Fruit fly (Drosophila melanogaster) whole organism, embryonic: ENCODE measurements around the gene Fer3.
A peak's percentile ranks its signal among the peaks of the same experiment; 100 is the strongest.

Experiments
- Bgb ChIP-seq: fragments of 200-800 bp; sonication (Bioruptor generic); IDR thresholded peaks from 2 replicates; pipeline ENCODE4 v1.3.6; 2022; ENCODE audit warnings: missing biosample characterization, missing genetic modification characterization; ENCODE audit not compliant: partially characterized antibody
- CG10959 ChIP-seq: fragments of 200-800 bp; sonication (Bioruptor generic); IDR thresholded peaks from 2 replicates; pipeline ENCODE4 v1.3.6; 2022; ENCODE audit warnings: missing biosample characterization, missing genetic modification characterization
- CG11247 ChIP-seq: fragments of 200-800 bp; sonication (Bioruptor generic); IDR thresholded peaks from 2 replicates; pipeline ENCODE4 v1.3.6; 2022; ENCODE audit warnings: missing biosample characterization, missing genetic modification characterization
- CG11398 ChIP-seq: fragments of 200-800 bp; sonication (Bioruptor generic); optimal IDR thresholded peaks from 2 replicates; lab custom pipeline; 2016; ENCODE audit warnings: missing biosample characterization, missing genetic modification characterization
- CG11504 ChIP-seq: fragments of 200-800 bp; sonication (Bioruptor generic); optimal IDR thresholded peaks from 3 replicates; lab custom pipeline; 2019; ENCODE audit warnings: missing biosample characterization, mild to moderate bottlenecking, missing genetic modification characterization, moderate library complexity
- CG12769 ChIP-seq: fragments of 200-800 bp; sonication (Bioruptor generic); optimal IDR thresholded peaks from 2 replicates; lab custom pipeline; 2019; ENCODE audit warnings: missing biosample characterization, mild to moderate bottlenecking, missing genetic modification characterization, moderate library complexity
- CG13123 ChIP-seq: fragments of 200-800 bp; sonication (Bioruptor generic); optimal IDR thresholded peaks from 2 replicates; lab custom pipeline; 2016; ENCODE audit warnings: missing biosample characterization, missing genetic modification characterization
- CG13287 ChIP-seq: fragments of 200-800 bp; sonication (Bioruptor generic); IDR thresholded peaks from 2 replicates; pipeline ENCODE4 v1.3.6; 2022; ENCODE audit warnings: missing biosample characterization, missing genetic modification characterization; ENCODE audit not compliant: partially characterized antibody
- CG14014 ChIP-seq: fragments of 200-800 bp; sonication (Bioruptor generic); IDR thresholded peaks from 2 replicates; pipeline ENCODE4 v1.3.6; 2022; ENCODE audit warnings: missing biosample characterization, missing genetic modification characterization
- CG1602 ChIP-seq: fragments of 200-800 bp; sonication (Bioruptor generic); optimal IDR thresholded peaks from 3 replicates; lab custom pipeline; 2016; ENCODE audit warnings: missing biosample characterization, missing genetic modification characterization
- CG16813 ChIP-seq: fragments of 200-800 bp; sonication (Bioruptor generic); IDR thresholded peaks from 3 replicates; pipeline ENCODE4 v1.3.6; 2022; ENCODE audit warnings: missing biosample characterization, missing genetic modification characterization; ENCODE audit not compliant: partially characterized antibody
- CG17328 ChIP-seq: fragments of 200-800 bp; sonication (Bioruptor generic); IDR thresholded peaks from 2 replicates; pipeline ENCODE4 v1.3.6; 2022; ENCODE audit warnings: missing biosample characterization, missing genetic modification characterization
- CG18011 ChIP-seq: fragments of 200-800 bp; sonication (Bioruptor generic); optimal IDR thresholded peaks from 2 replicates; lab custom pipeline; 2017; ENCODE audit warnings: missing biosample characterization, missing genetic modification characterization, mild to moderate bottlenecking, moderate library complexity, missing genotype
- CG3847 ChIP-seq: fragments of 200-800 bp; sonication (Bioruptor generic); IDR thresholded peaks from 2 replicates; pipeline ENCODE4 v1.3.6; 2022; ENCODE audit warnings: missing biosample characterization, missing genetic modification characterization
- CG6254 ChIP-seq: fragments of 200-800 bp; sonication (Bioruptor generic); optimal IDR thresholded peaks from 3 replicates; lab custom pipeline; 2017; ENCODE audit warnings: mild to moderate bottlenecking, missing biosample characterization, missing genetic modification reagents, missing genetic modification characterization
- CG6813 ChIP-seq: fragments of 200-800 bp; sonication (Bioruptor generic); optimal IDR thresholded peaks from 2 replicates; lab custom pipeline; 2017; ENCODE audit warnings: missing biosample characterization, missing genetic modification characterization, mild to moderate bottlenecking, moderate library complexity, missing genetic modification reagents
- Chrac-16 ChIP-seq: fragments of 200-800 bp; sonication (Bioruptor generic); optimal IDR thresholded peaks from 3 replicates; lab custom pipeline; 2016; ENCODE audit warnings: missing biosample characterization, missing genetic modification characterization
- CkIIα-i1 ChIP-seq: fragments of 200-800 bp; sonication (Bioruptor generic); IDR thresholded peaks from 2 replicates; pipeline ENCODE4 v1.3.6; 2022; ENCODE audit warnings: missing biosample characterization, missing genetic modification characterization
- Fer1 ChIP-seq: fragments of 200-800 bp; sonication (Bioruptor generic); optimal IDR thresholded peaks from 2 replicates; lab custom pipeline; 2017; ENCODE audit warnings: missing biosample characterization, mild to moderate bottlenecking, missing genetic modification characterization
- Fer3 ChIP-seq: fragments of 200-800 bp; sonication (Bioruptor generic); optimal IDR thresholded peaks from 2 replicates; lab custom pipeline; 2018; ENCODE audit warnings: missing biosample characterization, mild to moderate bottlenecking, missing genetic modification characterization, moderate library complexity
- Gug ChIP-seq: fragments of 200-800 bp; sonication (Bioruptor generic); IDR thresholded peaks from 4 replicates; pipeline ENCODE4 v1.3.6; 2022; ENCODE audit warnings: missing biosample characterization, missing genetic modification characterization
- HLH3B ChIP-seq: fragments of 200-800 bp; sonication (Bioruptor generic); IDR thresholded peaks from 2 replicates; pipeline ENCODE4 v1.3.6; 2022; ENCODE audit warnings: missing biosample characterization, missing genetic modification characterization
- HLH54F ChIP-seq: fragments of 200-800 bp; sonication (Bioruptor generic); optimal IDR thresholded peaks from 3 replicates; lab custom pipeline; 2016; ENCODE audit warnings: missing biosample characterization, missing genetic modification characterization
- Hmr ChIP-seq: fragments of 200-800 bp; sonication (Bioruptor generic); optimal IDR thresholded peaks from 3 replicates; lab custom pipeline; 2017; ENCODE audit warnings: mild to moderate bottlenecking, missing biosample characterization, missing genetic modification reagents, missing genetic modification characterization
- Max ChIP-seq: fragments of 200-800 bp; sonication (Bioruptor generic); optimal IDR thresholded peaks from 2 replicates; lab custom pipeline; 2016; ENCODE audit warnings: missing biosample characterization, mild to moderate bottlenecking, missing genetic modification characterization
- Meics ChIP-seq: fragments of 200-800 bp; sonication (Bioruptor generic); optimal IDR thresholded peaks from 2 replicates; lab custom pipeline; 2017; ENCODE audit warnings: missing biosample characterization, mild to moderate bottlenecking, missing genetic modification characterization
- Oli ChIP-seq: fragments of 200-800 bp; sonication (Bioruptor generic); optimal IDR thresholded peaks from 2 replicates; lab custom pipeline; 2018; ENCODE audit warnings: missing biosample characterization, mild to moderate bottlenecking, missing genetic modification characterization, moderate library complexity
- Pdp1 ChIP-seq, 2 experiments: fragments of 200-800 bp; sonication (Bioruptor generic); optimal IDR thresholded peaks; 3 replicates each; lab custom pipeline; 2016; ENCODE audit warnings: missing biosample characterization in 2 of 2, missing genetic modification characterization in 2 of 2, mild to moderate bottlenecking in 1 of 2, moderate library complexity in 1 of 2
- Sry-β ChIP-seq: fragments of 200-800 bp; sonication (Bioruptor generic); optimal IDR thresholded peaks from 2 replicates; lab custom pipeline; 2018; ENCODE audit warnings: missing biosample characterization, mild to moderate bottlenecking, missing genetic modification characterization, moderate library complexity
- Usf ChIP-seq: fragments of 200-800 bp; sonication (Bioruptor generic); optimal IDR thresholded peaks from 2 replicates; lab custom pipeline; 2017; ENCODE audit warnings: missing genotype, missing biosample characterization, missing genetic modification characterization
- ato ChIP-seq: fragments of 200-800 bp; sonication (Bioruptor generic); IDR thresholded peaks from 2 replicates; pipeline ENCODE4 v1.3.6; 2022; ENCODE audit warnings: missing biosample characterization, missing genetic modification characterization; ENCODE audit not compliant: partially characterized antibody
- bigmax ChIP-seq: fragments of 200-800 bp; sonication (Bioruptor generic); optimal IDR thresholded peaks from 2 replicates; lab custom pipeline; 2018; ENCODE audit warnings: missing biosample characterization, mild to moderate bottlenecking, missing genetic modification characterization
- cato ChIP-seq: fragments of 200-800 bp; sonication (Bioruptor generic); optimal IDR thresholded peaks from 2 replicates; lab custom pipeline; 2016; ENCODE audit warnings: missing biosample characterization, missing genetic modification characterization, borderline replicate concordance
- crp ChIP-seq, 2 experiments: fragments of 200-800 bp; sonication (Bioruptor generic); optimal IDR thresholded peaks; 2 replicates in 1 of 2; 3 replicates in 1 of 2; lab custom pipeline; 2017; ENCODE audit warnings: missing biosample characterization in 2 of 2, missing genetic modification characterization in 2 of 2, mild to moderate bottlenecking in 1 of 2, moderate library complexity in 1 of 2
- cwo ChIP-seq: fragments of 200-800 bp; sonication (Bioruptor generic); optimal IDR thresholded peaks from 3 replicates; lab custom pipeline; 2017; ENCODE audit warnings: missing biosample characterization, missing genetic modification characterization, mild to moderate bottlenecking, moderate library complexity, missing genetic modification reagents
- ftz-f1 ChIP-seq: fragments of 200-800 bp; sonication (Bioruptor generic); optimal IDR thresholded peaks from 2 replicates; lab custom pipeline; 2016; ENCODE audit warnings: missing biosample characterization, missing genetic modification characterization
- gem ChIP-seq: fragments of 200-800 bp; sonication (Bioruptor generic); optimal IDR thresholded peaks from 2 replicates; lab custom pipeline; 2019; ENCODE audit warnings: missing biosample characterization, mild to moderate bottlenecking, missing genetic modification characterization, moderate library complexity
- lmd ChIP-seq: fragments of 200-800 bp; sonication (Bioruptor generic); IDR thresholded peaks from 2 replicates; pipeline ENCODE4 v1.3.6; 2022; ENCODE audit warnings: missing biosample characterization, missing genetic modification characterization
- nau ChIP-seq: fragments of 200-800 bp; sonication (Bioruptor generic); optimal IDR thresholded peaks from 3 replicates; lab custom pipeline; 2017; ENCODE audit warnings: missing biosample characterization, mild to moderate bottlenecking, missing genetic modification characterization, missing genetic modification reagents
- odd ChIP-seq: fragments of 200-800 bp; sonication (Bioruptor generic); optimal IDR thresholded peaks from 2 replicates; lab custom pipeline; 2017; ENCODE audit warnings: missing biosample characterization, mild to moderate bottlenecking, missing genetic modification characterization
- pb ChIP-seq: fragments of 200-800 bp; sonication (Bioruptor generic); optimal IDR thresholded peaks from 3 replicates; lab custom pipeline; 2016; ENCODE audit warnings: missing biosample characterization, missing genetic modification characterization
- ranshi ChIP-seq: fragments of 200-800 bp; sonication (Bioruptor generic); IDR thresholded peaks from 2 replicates; pipeline ENCODE4 v1.3.6; 2022; ENCODE audit warnings: missing biosample characterization, missing genetic modification characterization
- run ChIP-seq: fragments of 200-800 bp; sonication (Bioruptor generic); optimal IDR thresholded peaks from 3 replicates; lab custom pipeline; 2018; ENCODE audit warnings: missing biosample characterization, mild to moderate bottlenecking, missing genetic modification characterization
- shn ChIP-seq: fragments of 200-800 bp; sonication (Bioruptor generic); optimal IDR thresholded peaks from 3 replicates; lab custom pipeline; 2016; ENCODE audit warnings: missing biosample characterization, missing genetic modification characterization
- slou ChIP-seq: fragments of 200-800 bp; sonication (Bioruptor generic); optimal IDR thresholded peaks from 3 replicates; lab custom pipeline; 2016; ENCODE audit warnings: missing biosample characterization, missing genetic modification characterization
- stc ChIP-seq: fragments of 200-800 bp; sonication (Bioruptor generic); IDR thresholded peaks from 2 replicates; pipeline ENCODE4 v1.3.6; 2022; ENCODE audit warnings: missing biosample characterization, missing genetic modification characterization
- toy ChIP-seq: fragments of 200-800 bp; sonication (Bioruptor generic); IDR thresholded peaks from 2 replicates; pipeline ENCODE4 v1.3.6; 2022; ENCODE audit warnings: missing biosample characterization, missing genetic modification characterization
- ttk ChIP-seq: fragments of 200-800 bp; sonication (Bioruptor generic); IDR thresholded peaks from 2 replicates; pipeline ENCODE4 v2.1.2; 2022; ENCODE audit warnings: missing biosample characterization, missing genetic modification characterization
- zen2 ChIP-seq: fragments of 200-800 bp; sonication (Bioruptor generic); IDR thresholded peaks from 3 replicates; pipeline ENCODE4 v1.3.6; 2022; ENCODE audit warnings: missing biosample characterization, missing genetic modification characterization; ENCODE audit not compliant: partially characterized antibody
- zf30C ChIP-seq: fragments of 200-800 bp; sonication (Bioruptor generic); optimal IDR thresholded peaks from 3 replicates; lab custom pipeline; 2018; ENCODE audit warnings: missing biosample characterization, mild to moderate bottlenecking, missing genetic modification characterization

Fer3 gene

DNA sequence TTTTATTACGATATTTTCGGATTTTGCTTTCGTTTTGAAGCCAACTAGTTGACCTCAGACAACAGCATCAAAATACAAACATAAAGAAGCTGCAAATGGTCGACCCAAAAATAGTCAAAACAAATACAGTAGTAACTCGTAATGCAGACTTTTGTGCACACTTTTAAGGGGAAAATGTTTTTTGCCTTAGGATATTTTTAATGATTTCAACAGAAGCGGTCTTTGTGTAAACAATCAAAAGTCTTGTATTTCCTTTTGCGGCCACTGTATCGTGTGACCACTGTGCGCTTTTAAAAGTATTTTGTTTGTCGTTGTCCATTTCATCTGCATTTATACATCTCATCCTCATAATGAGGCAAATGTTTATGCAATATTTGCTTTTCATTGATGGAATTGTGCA lies 44.7 kb downstream of the Fer3 start (continued):
- TF ChIP-seq bigmax (GFP tag; lab: Kevin White, UChicago) (peak; percentile 2), CG17328 (peak; percentile 95), CG1602 (GFP tag; lab: Kevin White, UChicago) (peak; percentile 94), CG11504 (peak; percentile 95), CkIIα-i1 (GFP tag; lab: Robert Waterston, UW) (peak; percentile 93), CG14014 (GFP tag; lab: Robert Waterston, UW) (peak; percentile 99), crp (GFP tag; optimal IDR thresholded peaks at IDR 0.05; lab: Kevin White, UChicago) (peak in 1 of 2 experiments; percentile 55), CG11247 (peak; percentile 98), CG10959 (GFP tag; lab: Robert Waterston, UW) (peak; percentile 82), HLH3B (peak; percentile 97), CG11398 (GFP tag; lab: Kevin White, UChicago) (peak; percentile 95), stc (GFP tag; lab: Robert Waterston, UW) (peak; percentile 97), CG6813 (GFP tag; lab: Kevin White, UChicago) (peak; percentile 93), Fer1 (peak; percentile 94), toy (GFP tag; lab: Robert Waterston, UW) (peak; percentile 94), cato (GFP tag; lab: Kevin White, UChicago) (peak; percentile 85), Chrac-16 (GFP tag; lab: Kevin White, UChicago) (peak; percentile 95), Max (GFP tag; lab: Kevin White, UChicago) (peak; percentile 94), shn (GFP tag; lab: Kevin White, UChicago) (peak; percentile 92), ftz-f1 (peak; percentile 63), nau (GFP tag; lab: Kevin White, UChicago) (peak; percentile 88), Pdp1 (GFP tag; optimal IDR thresholded peaks at IDR 0.05; lab: Kevin White, UChicago) (peak; percentile 95 to 98), Fer3 (peak; percentile 97), Meics (GFP tag; lab: Kevin White, UChicago) (peak; percentile 97), CG16813 (GFP tag; lab: Robert Waterston, UW) (no peak), cwo (GFP tag; lab: Kevin White, UChicago) (peak; percentile 91), CG13287 (no peak), CG18011 (peak; percentile 85), zen2 (GFP tag; lab: Robert Waterston, UW) (no peak), odd (GFP tag; lab: Kevin White, UChicago) (peak; percentile 92), Oli (tag; lab: Kevin White, UChicago) (peak; percentile 95), slou (GFP tag; lab: Kevin White, UChicago) (peak; percentile 93), lmd (GFP tag; lab: Robert Waterston, UW) (peak; percentile 98), pb (peak; percentile 96), CG12769 (peak; percentile 98), CG3847 (GFP tag; lab: Robert Waterston, UW) (peak; percentile 98), ato (GFP tag; lab: Robert Waterston, UW) (no peak), Sry-β (GFP tag; lab: Kevin White, UChicago) (no peak), CG13123 (GFP tag; lab: Kevin White, UChicago) (peak; percentile 91), Gug (peak; percentile 98), ttk (GFP tag; lab: Robert Waterston, UW) (peak; percentile 96), Hmr (peak; percentile 96), CG6254 (GFP tag; lab: Kevin White, UChicago) (peak; percentile 52), ranshi (GFP tag; lab: Robert Waterston, UW) (peak; percentile 97), run (tag; lab: Kevin White, UChicago) (peak; percentile 86), Bgb (GFP tag; lab: Robert Waterston, UW) (no peak), HLH54F (GFP tag; lab: Kevin White, UChicago) (peak; percentile 97), gem (tag; lab: Kevin White, UChicago) (peak; percentile 96), Usf (peak; percentile 85), zf30C (GFP tag; lab: Kevin White, UChicago) (no peak)
